Worm (Caenorhabditis elegans): ENCODE data around the gene C38C3.6.

DNA sequence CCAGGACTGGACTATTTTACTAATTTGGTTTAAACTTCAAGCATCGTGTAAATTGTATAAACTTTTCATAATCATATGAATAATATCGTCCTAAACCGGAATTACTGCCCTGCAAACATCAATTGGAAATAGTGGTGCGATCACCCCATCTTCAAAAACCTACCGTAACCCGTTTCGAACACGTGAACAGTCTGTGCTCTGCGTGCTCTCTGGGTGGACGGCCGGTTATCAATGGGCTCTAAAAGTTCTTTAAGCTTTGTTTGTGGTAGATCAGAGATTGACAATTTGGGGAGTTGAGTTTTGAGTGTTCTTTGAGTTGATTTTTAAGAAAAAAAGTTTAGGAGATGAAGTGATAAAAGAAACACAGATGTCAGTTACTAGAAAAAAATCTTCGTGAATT is 34.8 kb downstream of the C38C3.6 start:
- TF ChIP-seq nfya-1 (tag; optimal IDR thresholded peaks at IDR 0.05) (no peak), lin-11 (tag; optimal IDR thresholded peaks at IDR 0.05) (no peak), F13H6.1 (tag; optimal IDR thresholded peaks at IDR 0.05) (no peak), ztf-16 (tag; optimal IDR thresholded peaks at IDR 0.05) (no peak), tbx-2 (tag; optimal IDR thresholded peaks at IDR 0.05) (no peak), odd-2 (tag; optimal IDR thresholded peaks at IDR 0.05) (no peak), hlh-30 (tag; optimal IDR thresholded peaks at IDR 0.05; ENCODE audit: insufficient read depth) (no peak), pha-4 (tag; optimal IDR thresholded peaks at IDR 0.05) (no peak), ama-1 (optimal IDR thresholded peaks at IDR 0.05) (no peak), C08G9.2 (tag; optimal IDR thresholded peaks at IDR 0.05) (no peak), tbx-7 (tag; optimal IDR thresholded peaks at IDR 0.05) (no peak), pqm-1 (tag; optimal IDR thresholded peaks at IDR 0.05) (no peak), ceh-22 (tag; optimal IDR thresholded peaks at IDR 0.05) (no peak), zip-5 (tag; optimal IDR thresholded peaks at IDR 0.05) (no peak)
